Worm (Caenorhabditis elegans): ENCODE data around the gene F54E4.2.

The F54E4.2 gene

DNA sequence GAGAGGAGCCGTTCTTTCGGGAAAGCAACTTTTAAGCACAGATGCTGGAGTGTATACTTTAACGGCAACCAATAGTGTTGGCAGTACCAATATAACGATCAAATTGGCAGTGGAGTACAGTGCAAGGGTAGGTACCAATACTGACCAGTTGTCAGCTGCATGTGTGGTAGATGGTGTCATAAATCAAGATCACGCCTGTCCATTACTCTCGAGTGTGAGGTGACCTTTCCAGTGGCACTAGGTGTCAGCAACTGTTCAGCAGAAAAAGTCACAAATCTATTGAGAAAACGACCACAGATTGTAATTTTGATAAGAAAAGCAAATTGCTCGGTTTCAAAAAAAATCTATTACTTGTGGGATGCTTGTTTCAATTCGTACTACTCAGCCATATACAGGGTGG is 30.7 kb upstream of the F54E4.2 start:
- no peak for TF ChIP-seq nhr-12 (tag; optimal IDR thresholded peaks at IDR 0.05)
- no peak for TF ChIP-seq ceh-16 (tag; optimal IDR thresholded peaks at IDR 0.05)
- no peak for TF ChIP-seq unc-39 (tag; optimal IDR thresholded peaks at IDR 0.05)
- no peak for TF ChIP-seq C34F6.9 (tag; optimal IDR thresholded peaks at IDR 0.05)
- TF ChIP-seq sma-3 (GFP tag; optimal IDR thresholded peaks at IDR 0.05), result no peak
- no peak for TF ChIP-seq egl-27 (tag; optimal IDR thresholded peaks at IDR 0.05)

DNA sequence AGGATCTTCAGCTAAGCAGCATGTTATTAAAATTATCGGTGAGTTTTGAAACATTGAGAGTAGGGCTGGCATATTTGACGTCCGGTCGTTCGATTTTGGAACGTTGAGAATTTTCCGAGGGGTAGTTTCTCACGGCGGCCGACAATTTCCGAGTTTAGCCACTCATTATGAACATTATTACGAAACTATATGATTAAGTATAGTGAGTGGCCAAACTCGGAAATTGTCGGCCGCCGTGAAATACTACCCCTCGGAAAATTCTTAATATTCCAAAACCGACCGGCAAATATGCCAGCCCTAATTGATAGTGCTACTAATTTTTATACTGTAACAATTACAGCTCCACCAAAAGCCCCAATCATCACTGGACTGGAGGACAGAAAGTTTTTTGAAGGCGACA is 28.7 kb upstream of the F54E4.2 start:
- TF ChIP-seq ztf-11 (tag; optimal IDR thresholded peaks at IDR 0.05) (no peak), nhr-12 (tag; optimal IDR thresholded peaks at IDR 0.05) (no peak), R02D3.7 (tag; optimal IDR thresholded peaks at IDR 0.05) (no peak), snpc-4 (tag; optimal IDR thresholded peaks at IDR 0.05) (no peak), peb-1 (tag; optimal IDR thresholded peaks at IDR 0.05) (no peak), Y55F3AM.14 (GFP tag; optimal IDR thresholded peaks at IDR 0.05) (no peak), lin-13 (GFP tag; optimal IDR thresholded peaks at IDR 0.05) (no peak)

DNA sequence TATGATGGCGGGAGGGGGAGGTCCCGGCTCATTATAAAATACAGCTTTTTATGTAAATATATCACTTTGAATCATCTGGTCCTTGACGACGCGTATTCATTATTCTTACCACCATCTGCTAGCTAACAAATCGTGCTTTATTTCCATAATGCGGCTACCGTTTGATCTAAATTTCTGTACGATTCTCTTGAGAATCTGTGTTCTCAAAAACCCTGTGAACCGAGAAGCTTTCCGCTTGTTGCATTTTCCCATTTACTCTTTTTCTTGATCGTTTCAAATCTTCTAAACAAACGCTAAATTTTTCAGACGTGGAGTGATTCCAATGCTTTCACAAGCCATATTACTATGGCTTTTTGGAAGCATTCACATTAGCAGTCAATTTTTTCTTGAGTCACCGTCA is 26.0 kb upstream of the F54E4.2 start, which contains the start of gene syg-2:
syg-2 (plus strand) TSS at position 301 of the 400 bp plus-strand sequence.
- TF ChIP-seq unc-55 (GFP tag; optimal IDR thresholded peaks at IDR 0.05) (no peak), lin-11 (tag; optimal IDR thresholded peaks at IDR 0.05) (no peak), lin-39 (tag; optimal IDR thresholded peaks at IDR 0.05) (no peak), nhr-21 (tag; optimal IDR thresholded peaks at IDR 0.05) (no peak), ama-1 (optimal IDR thresholded peaks at IDR 0.05) (no peak), nhr-237 (tag; optimal IDR thresholded peaks at IDR 0.05) (no peak), nhr-12 (tag; optimal IDR thresholded peaks at IDR 0.05) (no peak), unc-39 (tag; optimal IDR thresholded peaks at IDR 0.05) (no peak), aly-2 (tag; optimal IDR thresholded peaks at IDR 0.05) (no peak), nhr-77 (tag; optimal IDR thresholded peaks at IDR 0.05) (no peak), ceh-16 (tag; optimal IDR thresholded peaks at IDR 0.05) (no peak), egl-27 (tag; optimal IDR thresholded peaks at IDR 0.05) (no peak), sem-4 (tag; optimal IDR thresholded peaks at IDR 0.05) (no peak), nhr-25 (tag; optimal IDR thresholded peaks at IDR 0.05) (no peak)

DNA sequence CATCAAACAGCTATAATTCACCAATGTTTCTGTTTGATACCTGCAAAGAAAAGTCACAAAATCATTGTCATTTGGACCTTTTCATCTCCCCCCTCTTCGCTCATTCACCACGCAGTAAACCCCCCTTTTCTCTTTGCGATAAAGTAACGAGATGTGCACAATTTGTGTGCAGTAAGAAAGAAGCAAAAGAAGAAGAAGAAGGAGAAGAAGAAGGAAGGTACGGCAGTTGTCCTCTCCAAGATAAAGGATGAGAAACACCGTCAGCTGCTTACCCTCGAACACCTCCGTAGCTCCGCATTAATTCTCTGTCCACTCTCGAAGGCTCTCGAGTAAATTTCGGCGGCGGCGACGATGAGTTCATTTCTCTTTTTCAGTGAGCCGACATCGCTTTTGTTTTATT is 24.8 kb upstream of the F54E4.2 start:
- no peak for TF ChIP-seq unc-39 (tag; optimal IDR thresholded peaks at IDR 0.05)
- TF ChIP-seq skn-1 (tag; optimal IDR thresholded peaks at IDR 0.05), result no peak
- no peak for TF ChIP-seq nhr-6 (tag; optimal IDR thresholded peaks at IDR 0.05)
- no peak for TF ChIP-seq mdl-1 (tag; optimal IDR thresholded peaks at IDR 0.05)
- TF ChIP-seq nhr-129 (tag; optimal IDR thresholded peaks at IDR 0.05), result peak; percentile 58
- TF ChIP-seq unc-62 (GFP tag; optimal IDR thresholded peaks at IDR 0.05), result no peak
- TF ChIP-seq fos-1 (tag; optimal IDR thresholded peaks at IDR 0.05), result no peak
- no peak for TF ChIP-seq elt-1 (tag; optimal IDR thresholded peaks at IDR 0.05)
- no peak for TF ChIP-seq lin-11 (tag; optimal IDR thresholded peaks at IDR 0.05)
- TF ChIP-seq lin-39 (tag; optimal IDR thresholded peaks at IDR 0.05), result no peak
- peak; percentile 63 for TF ChIP-seq F13H6.1 (tag; optimal IDR thresholded peaks at IDR 0.05)
- TF ChIP-seq Y55F3AM.14 (GFP tag; optimal IDR thresholded peaks at IDR 0.05), result no peak
- TF ChIP-seq ztf-11 (tag; optimal IDR thresholded peaks at IDR 0.05), result no peak
- TF ChIP-seq ama-1 (optimal IDR thresholded peaks at IDR 0.05), result no peak
- no peak for TF ChIP-seq R02D3.7 (tag; optimal IDR thresholded peaks at IDR 0.05)
- peak; percentile 27 for TF ChIP-seq sma-9 (GFP tag; optimal IDR thresholded peaks at IDR 0.05)
- TF ChIP-seq sma-9 (tag; optimal IDR thresholded peaks at IDR 0.05), result no peak

DNA sequence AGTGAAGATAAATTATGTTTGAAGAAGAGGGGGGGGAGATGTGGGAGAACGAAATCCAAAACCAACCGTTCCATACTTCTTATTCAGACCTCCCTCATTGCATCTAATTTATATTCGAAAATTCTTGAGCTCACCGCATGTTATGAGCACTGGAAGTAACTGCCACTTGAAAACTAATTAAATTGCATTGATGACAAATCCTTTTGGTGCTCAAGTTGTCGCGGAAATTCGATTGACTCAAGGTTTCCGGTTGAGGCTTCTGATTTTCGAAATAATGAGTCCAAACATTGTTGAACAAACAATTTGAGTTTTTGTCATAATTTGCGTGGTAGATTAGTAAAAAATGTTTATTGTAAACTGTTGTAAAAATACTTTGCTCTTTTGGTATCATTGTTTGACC is 23.3 kb upstream of the F54E4.2 start:
- no peak for TF ChIP-seq lin-11 (tag; optimal IDR thresholded peaks at IDR 0.05)
- no peak for TF ChIP-seq dmd-4 (tag; optimal IDR thresholded peaks at IDR 0.05)
- TF ChIP-seq nhr-23 (tag; optimal IDR thresholded peaks at IDR 0.05), result no peak
- no peak for TF ChIP-seq unc-62 (GFP tag; optimal IDR thresholded peaks at IDR 0.05)
- no peak for TF ChIP-seq unc-39 (tag; optimal IDR thresholded peaks at IDR 0.05)
- no peak for TF ChIP-seq mdl-1 (tag; optimal IDR thresholded peaks at IDR 0.05)
- no peak for TF ChIP-seq ztf-11 (tag; optimal IDR thresholded peaks at IDR 0.05)
- no peak for TF ChIP-seq gmeb-1 (tag; optimal IDR thresholded peaks at IDR 0.05)

DNA sequence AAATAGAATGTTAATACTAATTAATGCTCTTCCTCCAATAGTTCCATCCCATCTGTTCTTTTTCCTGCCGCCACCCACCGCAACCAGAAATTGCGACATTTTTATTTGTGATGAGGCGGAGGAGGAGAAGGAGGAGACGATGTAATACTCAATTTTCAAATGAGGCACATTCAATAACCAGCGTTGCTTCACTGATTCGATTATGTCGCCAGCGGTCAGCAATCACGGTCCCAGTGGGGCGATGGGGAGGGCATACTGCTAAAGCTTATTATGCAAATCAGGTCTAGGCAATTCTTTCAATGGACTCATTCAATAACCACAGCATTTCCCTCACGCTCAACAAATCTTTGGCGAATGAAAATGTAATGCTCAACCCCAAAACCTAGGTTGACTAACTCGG is 20.5 kb upstream of the F54E4.2 start:
- TF ChIP-seq F13H6.1 (tag; optimal IDR thresholded peaks at IDR 0.05) (peak; percentile 24), aly-2 (tag; optimal IDR thresholded peaks at IDR 0.05) (no peak)

Data from whole organism, L2 larva.